Fruit fly (Drosophila melanogaster) whole organism, embryonic: Measurements from ENCODE around the gene CG9733.
A peak's percentile ranks its signal among the peaks of the same experiment; 100 is the strongest.

Source experiments
- Atf3 ChIP-seq: fragments of 200-800 bp; sonication (Bioruptor generic); optimal IDR thresholded peaks from 3 replicates; lab custom pipeline; 2016; ENCODE audit warnings: missing biosample characterization, missing genetic modification characterization
- B-H1 ChIP-seq: fragments of 200-800 bp; sonication (Bioruptor generic); IDR thresholded peaks from 3 replicates; pipeline ENCODE4 v1.3.6; 2022; ENCODE audit warnings: missing biosample characterization, missing genetic modification characterization
- Bteb2 ChIP-seq: fragments of 200-800 bp; sonication (Bioruptor generic); optimal IDR thresholded peaks from 2 replicates; lab custom pipeline; 2016; ENCODE audit warnings: missing biosample characterization, missing genetic modification characterization
- CG10274 ChIP-seq: fragments of 200-800 bp; sonication (Bioruptor generic); optimal IDR thresholded peaks from 3 replicates; lab custom pipeline; 2017; ENCODE audit warnings: missing biosample characterization, mild to moderate bottlenecking, missing genetic modification characterization
- CG12219 ChIP-seq: fragments of 200-800 bp; sonication (Bioruptor generic); optimal IDR thresholded peaks from 3 replicates; lab custom pipeline; 2018; ENCODE audit warnings: missing biosample characterization, mild to moderate bottlenecking, missing genetic modification characterization
- CG12391 ChIP-seq: fragments of 200-800 bp; sonication (Bioruptor generic); optimal IDR thresholded peaks from 3 replicates; lab custom pipeline; 2018; ENCODE audit warnings: missing biosample characterization, mild to moderate bottlenecking, missing genetic modification characterization, moderate library complexity
- CG1602 ChIP-seq: fragments of 200-800 bp; sonication (Bioruptor generic); optimal IDR thresholded peaks from 3 replicates; lab custom pipeline; 2016; ENCODE audit warnings: missing biosample characterization, missing genetic modification characterization
- CG1647 ChIP-seq: fragments of 200-800 bp; sonication (Bioruptor generic); optimal IDR thresholded peaks from 3 replicates; lab custom pipeline; 2016; ENCODE audit warnings: missing biosample characterization, missing genetic modification characterization
- CG17612 ChIP-seq: fragments of 200-800 bp; sonication (Bioruptor generic); IDR thresholded peaks from 2 replicates; pipeline ENCODE4 v1.3.6; 2022; ENCODE audit warnings: missing biosample characterization, missing genetic modification characterization
- CG17802 ChIP-seq: fragments of 200-800 bp; sonication (Bioruptor generic); optimal IDR thresholded peaks from 2 replicates; lab custom pipeline; 2018; ENCODE audit warnings: missing biosample characterization, mild to moderate bottlenecking, missing genetic modification characterization, moderate library complexity
- CG2129 ChIP-seq: fragments of 200-800 bp; sonication (Bioruptor generic); IDR thresholded peaks from 2 replicates; pipeline ENCODE4 v1.3.6; 2022; ENCODE audit warnings: missing biosample characterization, missing genetic modification characterization; ENCODE audit not compliant: partially characterized antibody
- CG2199 ChIP-seq: fragments of 200-800 bp; sonication (Bioruptor generic); IDR thresholded peaks from 3 replicates; pipeline ENCODE4 v1.3.6; 2022; ENCODE audit warnings: missing biosample characterization, missing genetic modification characterization
- CG2678 ChIP-seq: fragments of 200-800 bp; sonication (Bioruptor generic); optimal IDR thresholded peaks from 3 replicates; lab custom pipeline; 2019; ENCODE audit warnings: missing biosample characterization, mild to moderate bottlenecking, missing genetic modification characterization, moderate library complexity
- CG2712 ChIP-seq: fragments of 200-800 bp; optimal IDR thresholded peaks from 3 replicates; lab custom pipeline; 2019; ENCODE audit warnings: missing biosample characterization, mild to moderate bottlenecking, missing genetic modification characterization, moderate library complexity
- CG30020 ChIP-seq: fragments of 200-800 bp; optimal IDR thresholded peaks from 2 replicates; lab custom pipeline; 2019; ENCODE audit warnings: missing biosample characterization, mild to moderate bottlenecking, missing genetic modification characterization, moderate library complexity
- CG34422 ChIP-seq: fragments of 200-800 bp; sonication (Bioruptor generic); IDR thresholded peaks from 3 replicates; pipeline ENCODE4 v1.3.6; 2022; ENCODE audit warnings: missing biosample characterization, missing genetic modification characterization
- CG5245 ChIP-seq: fragments of 200-800 bp; sonication (Bioruptor generic); optimal IDR thresholded peaks from 3 replicates; lab custom pipeline; 2016; ENCODE audit warnings: missing biosample characterization, missing genetic modification characterization
- CG6654 ChIP-seq: fragments of 200-800 bp; sonication (Bioruptor generic); optimal IDR thresholded peaks from 2 replicates; lab custom pipeline; 2017; ENCODE audit warnings: missing biosample characterization, mild to moderate bottlenecking, missing genetic modification characterization
- CG7745 ChIP-seq: fragments of 200-800 bp; sonication (Bioruptor generic); optimal IDR thresholded peaks from 2 replicates; lab custom pipeline; 2018; ENCODE audit warnings: missing biosample characterization, mild to moderate bottlenecking, missing genetic modification characterization, moderate library complexity
- Ets97D ChIP-seq: fragments of 200-800 bp; sonication (Bioruptor generic); optimal IDR thresholded peaks from 3 replicates; lab custom pipeline; 2016; ENCODE audit warnings: missing biosample characterization, missing genetic modification characterization
- Fer2 ChIP-seq: fragments of 200-800 bp; sonication (Bioruptor generic); optimal IDR thresholded peaks from 2 replicates; lab custom pipeline; 2018; ENCODE audit warnings: missing biosample characterization, mild to moderate bottlenecking, missing genetic modification characterization, moderate library complexity
- HmgD ChIP-seq: fragments of 200-800 bp; sonication (Bioruptor generic); optimal IDR thresholded peaks from 3 replicates; lab custom pipeline; 2016; ENCODE audit warnings: missing biosample characterization, missing genetic modification characterization
- Hsf ChIP-seq: fragments of 200-800 bp; sonication (Bioruptor generic); optimal IDR thresholded peaks from 3 replicates; lab custom pipeline; 2016; ENCODE audit warnings: missing biosample characterization, missing genetic modification characterization
- Lhr ChIP-seq: fragments of 200-800 bp; sonication (Bioruptor generic); optimal IDR thresholded peaks from 3 replicates; lab custom pipeline; 2017; ENCODE audit warnings: mild to moderate bottlenecking, missing biosample characterization, missing genetic modification reagents, missing genetic modification characterization
- Lim3 ChIP-seq: fragments of 200-800 bp; sonication (Bioruptor generic); IDR thresholded peaks from 2 replicates; pipeline ENCODE4 v1.3.6; 2022; ENCODE audit warnings: missing biosample characterization, missing genetic modification characterization
- MTF-1 ChIP-seq: fragments of 200-800 bp; sonication (Bioruptor generic); optimal IDR thresholded peaks from 2 replicates; lab custom pipeline; 2018; ENCODE audit warnings: missing biosample characterization, mild to moderate bottlenecking, missing genetic modification characterization, borderline replicate concordance
- Myb ChIP-seq: fragments of 200-800 bp; sonication (Bioruptor generic); optimal IDR thresholded peaks from 2 replicates; lab custom pipeline; 2016; ENCODE audit warnings: missing biosample characterization, missing genetic modification characterization
- Neu2 ChIP-seq: fragments of 200-800 bp; sonication (Bioruptor generic); optimal IDR thresholded peaks from 3 replicates; lab custom pipeline; 2016; ENCODE audit warnings: missing biosample characterization, missing genetic modification characterization, borderline replicate concordance
- Optix ChIP-seq: fragments of 200-800 bp; sonication (Bioruptor generic); IDR thresholded peaks from 3 replicates; pipeline ENCODE4 v1.3.6; 2022; ENCODE audit warnings: missing biosample characterization, missing genetic modification characterization
- Sin3A ChIP-seq: fragments of >200 bp; optimal IDR thresholded peaks from 2 replicates; lab custom pipeline; 2018
- Sox100B ChIP-seq: fragments of 200-800 bp; sonication (Bioruptor generic); optimal IDR thresholded peaks from 3 replicates; lab custom pipeline; 2018; ENCODE audit warnings: missing biosample characterization, mild to moderate bottlenecking, missing genetic modification characterization
- bcd ChIP-seq: fragments of 200-800 bp; sonication (Bioruptor generic); optimal IDR thresholded peaks from 2 replicates; lab custom pipeline; 2017; ENCODE audit warnings: missing biosample characterization, mild to moderate bottlenecking, missing genetic modification characterization
- cad ChIP-seq: fragments of >200 bp; optimal IDR thresholded peaks from 2 replicates; lab custom pipeline; 2017; ENCODE audit warnings: missing biosample characterization, missing genetic modification characterization
- cg ChIP-seq: fragments of 200-800 bp; sonication (Bioruptor generic); optimal IDR thresholded peaks from 3 replicates; lab custom pipeline; 2019; ENCODE audit warnings: missing biosample characterization, mild to moderate bottlenecking, missing genetic modification characterization, moderate library complexity
- chm ChIP-seq: fragments of 200-800 bp; sonication (Bioruptor generic); IDR thresholded peaks from 2 replicates; pipeline ENCODE4 v1.3.6; 2022; ENCODE audit warnings: missing biosample characterization, missing genetic modification characterization
- fru ChIP-seq: fragments of >200 bp; optimal IDR thresholded peaks from 2 replicates; lab custom pipeline; 2017
- grau ChIP-seq: fragments of 200-800 bp; optimal IDR thresholded peaks from 3 replicates; lab custom pipeline; 2019; ENCODE audit warnings: missing biosample characterization, mild to moderate bottlenecking, missing genetic modification characterization, moderate library complexity
- gro ChIP-seq: fragments of 200-800 bp; sonication (Bioruptor generic); optimal IDR thresholded peaks from 2 replicates; lab custom pipeline; 2016; ENCODE audit warnings: missing biosample characterization, missing genetic modification characterization
- gt ChIP-seq: fragments of 200-800 bp; sonication (Bioruptor generic); IDR thresholded peaks from 2 replicates; pipeline ENCODE4 v1.3.6; 2022; ENCODE audit warnings: missing biosample characterization, missing genetic modification characterization
- hkb ChIP-seq, 2 experiments: fragments of 200-800 bp in 1 of 2; fragments of >200 bp in 1 of 2; sonication (Bioruptor generic) in 1 of 2; IDR thresholded peaks in 1 of 2; optimal IDR thresholded peaks in 1 of 2; 2 replicates each; pipeline versions ENCODE4 v1.3.6 to Lab custom; 2017 to 2022; ENCODE audit warnings: missing biosample characterization in 1 of 2, missing genetic modification characterization in 1 of 2
- hth ChIP-seq: fragments of >200 bp; optimal IDR thresholded peaks from 2 replicates; lab custom pipeline; 2017; ENCODE audit warnings: inconsistent platforms
- lilli ChIP-seq: fragments of 200-800 bp; sonication (Bioruptor generic); optimal IDR thresholded peaks from 3 replicates; lab custom pipeline; 2016; ENCODE audit warnings: missing biosample characterization, missing genetic modification characterization
- nerfin-2 ChIP-seq: fragments of 200-800 bp; sonication (Bioruptor generic); IDR thresholded peaks from 2 replicates; pipeline ENCODE4 v1.3.6; 2022; ENCODE audit warnings: missing biosample characterization, missing genetic modification characterization; ENCODE audit not compliant: partially characterized antibody
- pum ChIP-seq: fragments of 200-800 bp; sonication (Bioruptor generic); optimal IDR thresholded peaks from 2 replicates; lab custom pipeline; 2016; ENCODE audit warnings: missing biosample characterization, missing genetic modification characterization
- row ChIP-seq: fragments of 200-800 bp; sonication (Bioruptor generic); IDR thresholded peaks from 3 replicates; pipeline ENCODE4 v1.3.6; 2022; ENCODE audit warnings: missing biosample characterization, missing genetic modification characterization
- run ChIP-seq: fragments of 200-800 bp; sonication (Bioruptor generic); optimal IDR thresholded peaks from 3 replicates; lab custom pipeline; 2018; ENCODE audit warnings: missing biosample characterization, mild to moderate bottlenecking, missing genetic modification characterization
- sim ChIP-seq: fragments of 200-800 bp; sonication (Bioruptor generic); IDR thresholded peaks from 2 replicates; pipeline ENCODE4 v1.3.6; 2022; ENCODE audit warnings: missing biosample characterization, missing genetic modification characterization
- ssp ChIP-seq: fragments of 200-800 bp; sonication (Bioruptor generic); IDR thresholded peaks from 2 replicates; pipeline ENCODE4 v1.3.6; 2022; ENCODE audit warnings: missing biosample characterization, missing genetic modification characterization
- sug ChIP-seq: fragments of 200-800 bp; optimal IDR thresholded peaks from 2 replicates; lab custom pipeline; 2019; ENCODE audit warnings: missing biosample characterization, mild to moderate bottlenecking, missing genetic modification characterization, moderate library complexity
- tap ChIP-seq: fragments of 200-800 bp; optimal IDR thresholded peaks from 3 replicates; lab custom pipeline; 2019; ENCODE audit warnings: missing biosample characterization, mild to moderate bottlenecking, missing genetic modification characterization, moderate library complexity
- tup ChIP-seq: fragments of 200-800 bp; sonication (Bioruptor generic); optimal IDR thresholded peaks from 2 replicates; lab custom pipeline; 2016; ENCODE audit warnings: missing biosample characterization, mild to moderate bottlenecking, missing genetic modification characterization, moderate library complexity
- z ChIP-seq: fragments of 200-800 bp; sonication (Bioruptor generic); IDR thresholded peaks from 3 replicates; pipeline ENCODE4 v1.3.6; 2022; ENCODE audit warnings: missing biosample characterization, missing genetic modification characterization

CG9733 gene

DNA sequence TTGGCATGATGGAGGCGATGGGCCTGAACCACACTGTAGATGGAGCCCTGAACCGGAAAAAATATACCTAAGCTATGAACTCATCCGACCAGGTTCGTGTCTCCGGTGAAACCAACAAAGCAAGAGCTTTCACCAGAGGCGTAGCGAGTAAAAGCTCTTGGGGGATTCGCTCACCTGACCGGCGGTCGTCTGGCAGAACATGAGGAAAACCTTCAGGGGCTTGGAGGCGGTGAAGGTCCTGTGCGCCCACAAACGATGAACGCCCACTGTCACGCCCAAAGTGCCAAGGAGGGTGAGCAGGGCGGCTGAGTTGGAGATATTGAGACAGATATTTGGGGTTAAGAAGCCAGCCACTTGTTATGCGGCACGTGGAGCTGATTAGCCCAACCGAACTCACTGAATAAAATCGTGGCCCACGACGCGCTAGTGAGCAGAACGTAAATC is 50.9 kb downstream of the CG9733 start (continued):
- TF ChIP-seq gro (GFP tag; lab: Kevin White, UChicago) (no peak), CG12219 (peak; percentile 17), CG2712 (tag; lab: Kevin White, UChicago) (peak; percentile 25), hth (lab: Kevin White, UChicago) (no peak), sug (tag; lab: Kevin White, UChicago) (peak; percentile 51), CG5245 (GFP tag; lab: Kevin White, UChicago) (peak; percentile 6), ssp (GFP tag; lab: Robert Waterston, UW) (no peak), chm (GFP tag; lab: Robert Waterston, UW) (peak; percentile 80; the same call in 1 of the 2 replicates), z (GFP tag; lab: Robert Waterston, UW) (no peak), sim (no peak), run (tag; lab: Kevin White, UChicago) (no peak), MTF-1 (no peak), nerfin-2 (GFP tag; lab: Robert Waterston, UW) (no peak), CG7745 (tag; lab: Kevin White, UChicago) (no peak), pum (GFP tag; lab: Kevin White, UChicago) (no peak), gt (no peak), Ets97D (peak; percentile 8), lilli (GFP tag; lab: Kevin White, UChicago) (peak; percentile 67), Hsf (peak; percentile 46), cad (GFP tag; lab: Kevin White, UChicago) (no peak), CG10274 (GFP tag; lab: Kevin White, UChicago) (no peak), Sin3A (lab: Kevin White, UChicago) (no peak), Neu2 (no peak), bcd (GFP tag; lab: Kevin White, UChicago) (peak; percentile 58), tup (GFP tag; lab: Kevin White, UChicago) (no peak), tap (no peak), CG6654 (no peak), B-H1 (GFP tag; lab: Robert Waterston, UW) (peak; percentile 40; the same call in 1 of the 3 replicates), CG2199 (GFP tag; lab: Robert Waterston, UW) (no peak), Sox100B (GFP tag; lab: Kevin White, UChicago) (no peak), grau (tag; lab: Kevin White, UChicago) (peak; percentile 55), Lhr (GFP tag; lab: Kevin White, UChicago) (peak; percentile 20), Bteb2 (GFP tag; lab: Kevin White, UChicago) (peak; percentile 50), CG12391 (tag; lab: Kevin White, UChicago) (peak; percentile 8), HmgD (GFP tag; lab: Kevin White, UChicago) (peak; percentile 33), fru (lab: Kevin White, UChicago) (no peak), Fer2 (tag; lab: Kevin White, UChicago) (peak; percentile 20), Myb (GFP tag; lab: Kevin White, UChicago) (peak; percentile 42), row (GFP tag; lab: Robert Waterston, UW) (peak; percentile 84), Lim3 (GFP tag; lab: Robert Waterston, UW) (no peak), CG30020 (tag; lab: Kevin White, UChicago) (no peak), hkb (optimal IDR thresholded peaks at IDR 0.05; lab: Kevin White, UChicago) (no peak), hkb (GFP tag; IDR thresholded peaks at IDR 0.05; lab: Robert Waterston, UW) (peak; percentile 33; the same call in 1 of the 2 replicates), CG2678 (tag; lab: Kevin White, UChicago) (peak; percentile 59), CG17802 (tag; lab: Kevin White, UChicago) (no peak), CG2129 (no peak), CG34422 (GFP tag; lab: Robert Waterston, UW) (peak; percentile 59; the same call in 2 of the 3 replicates), CG1647 (GFP tag; lab: Kevin White, UChicago) (no peak), Optix (no peak), Atf3 (GFP tag; lab: Kevin White, UChicago) (peak; percentile 6), cg (no peak), CG1602 (GFP tag; lab: Kevin White, UChicago) (no peak), CG17612 (GFP tag; lab: Robert Waterston, UW) (peak; percentile 35; the same call in 1 of the 2 replicates)
